Worm (Caenorhabditis elegans): Measurements from ENCODE around the gene slo-2.
A peak's percentile ranks its signal among the peaks of the same experiment; 100 is the strongest.

ce11 chrX:11379135-11379781 is 26.5 kb downstream of the slo-2 start:
- TF ChIP-seq ref-2 (tag; optimal IDR thresholded peaks at IDR 0.05) (peak; percentile 38), lin-11 (tag; optimal IDR thresholded peaks at IDR 0.05) (no peak), pax-1 (tag; optimal IDR thresholded peaks at IDR 0.05) (no peak), sox-2 (GFP tag; IDR thresholded peaks at IDR 0.05) (no peak)

Measured in whole organism, late embryonic.